Worm (Caenorhabditis elegans) whole organism, L1 larva: ENCODE results near the gene R07E4.1.

Experiments used
- C04F5.9 ChIP-seq: sonication (generic microtip); optimal IDR thresholded peaks from 2 replicates; lab custom pipeline; 2016; ENCODE audit warnings: missing genetic modification characterization, missing compliant biosample characterization
- C16A3.4 ChIP-seq: fragments of 150-350 bp; optimal IDR thresholded peaks from 2 replicates; lab custom pipeline; 2014; ENCODE audit warnings: missing biosample characterization, missing genetic modification characterization
- C34B4.2 ChIP-seq: sonication (generic microtip); optimal IDR thresholded peaks from 2 replicates; lab custom pipeline; 2017; ENCODE audit warnings: mild to moderate bottlenecking, missing genetic modification characterization, missing compliant biosample characterization
- F16B12.6 ChIP-seq: fragments of 150-350 bp; optimal IDR thresholded peaks from 2 replicates; lab custom pipeline; 2014; ENCODE audit warnings: missing biosample characterization, missing genetic modification characterization
- Y116A8C.19 ChIP-seq: sonication (generic microtip); optimal IDR thresholded peaks from 2 replicates; lab custom pipeline; 2016; ENCODE audit warnings: missing compliant biosample characterization, missing genetic modification characterization, borderline replicate concordance
- aha-1 ChIP-seq: fragments of 150-350 bp; optimal IDR thresholded peaks from 2 replicates; lab custom pipeline; 2014; ENCODE audit warnings: missing biosample characterization, missing genetic modification characterization
- alr-1 ChIP-seq: fragments of 200-800 bp; sonication (Bioruptor generic); optimal IDR thresholded peaks from 2 replicates; lab custom pipeline; 2018; ENCODE audit warnings: borderline replicate concordance, mild to moderate bottlenecking, missing genetic modification characterization, missing compliant biosample characterization
- blmp-1 ChIP-seq: fragments of 150-350 bp; optimal IDR thresholded peaks from 2 replicates; lab custom pipeline; 2014; ENCODE audit warnings: missing biosample characterization, missing genetic modification characterization
- ceh-63 ChIP-seq: fragments of 200-800 bp; sonication (Bioruptor generic); optimal IDR thresholded peaks from 2 replicates; lab custom pipeline; 2018; ENCODE audit warnings: mild to moderate bottlenecking, missing genetic modification characterization, missing compliant biosample characterization
- ceh-8 ChIP-seq: fragments of 200-800 bp; sonication (Bioruptor generic); optimal IDR thresholded peaks from 2 replicates; lab custom pipeline; 2018; ENCODE audit warnings: mild to moderate bottlenecking, missing genetic modification characterization, moderate library complexity, missing compliant biosample characterization
- ceh-82 ChIP-seq, 3 experiments: fragments of 150-350 bp in 1 of 3; sonication (generic microtip) in 2 of 3; optimal IDR thresholded peaks; 2 replicates each; lab custom pipeline; 2014 to 2017; ENCODE audit warnings: missing biosample characterization in 3 of 3, missing genetic modification characterization in 3 of 3
- ceh-88 ChIP-seq: fragments of 200-800 bp; sonication (Bioruptor generic); IDR thresholded peaks from 2 replicates; pipeline ENCODE4 v1.3.6; 2022; ENCODE audit warnings: missing genetic modification characterization, missing compliant biosample characterization
- dsc-1 ChIP-seq: sonication (generic microtip); optimal IDR thresholded peaks from 2 replicates; lab custom pipeline; 2016; ENCODE audit warnings: mild to moderate bottlenecking, missing genetic modification characterization, missing compliant biosample characterization
- egl-27 ChIP-seq, 2 experiments: fragments of 150-350 bp in 1 of 2; sonication (generic microtip); optimal IDR thresholded peaks; 3 replicates each; lab custom pipeline; 2017 to 2018; ENCODE audit warnings: missing biosample characterization in 2 of 2, missing genetic modification characterization in 2 of 2, missing genetic modification reagents in 2 of 2
- elt-2 ChIP-seq: sonication (generic microtip); optimal IDR thresholded peaks from 2 replicates; lab custom pipeline; 2016; ENCODE audit warnings: missing genetic modification characterization, mild to moderate bottlenecking, inconsistent platforms, missing compliant biosample characterization, missing genetic modification reagents
- ets-5 ChIP-seq: fragments of 200-800 bp; sonication (Bioruptor generic); IDR thresholded peaks from 2 replicates; pipeline ENCODE4 v1.3.6; 2022; ENCODE audit warnings: missing genetic modification characterization, missing compliant biosample characterization
- fos-1 ChIP-seq: fragments of 150-350 bp; optimal IDR thresholded peaks from 2 replicates; lab custom pipeline; 2014; ENCODE audit warnings: missing biosample characterization, missing genetic modification characterization
- grh-1 ChIP-seq: fragments of 200-800 bp; sonication (Bioruptor generic); IDR thresholded peaks from 2 replicates; pipeline ENCODE4 v1.3.6; 2022; ENCODE audit warnings: missing genetic modification reagents, missing genetic modification characterization, missing compliant biosample characterization
- hlh-17 ChIP-seq: fragments of 200-800 bp; sonication (Bioruptor generic); optimal IDR thresholded peaks from 2 replicates; lab custom pipeline; 2018; ENCODE audit warnings: missing genetic modification characterization, mild to moderate bottlenecking, missing compliant biosample characterization, moderate library complexity, borderline replicate concordance
- hlh-4 ChIP-seq: sonication (generic microtip); optimal IDR thresholded peaks from 2 replicates; lab custom pipeline; 2016; ENCODE audit warnings: mild to moderate bottlenecking, missing genetic modification characterization, missing compliant biosample characterization
- irx-1 ChIP-seq: sonication (generic microtip); optimal IDR thresholded peaks from 2 replicates; lab custom pipeline; 2016; ENCODE audit warnings: missing genetic modification characterization, missing compliant biosample characterization
- isw-1 ChIP-seq: fragments of 200-800 bp; sonication (Bioruptor generic); IDR thresholded peaks from 2 replicates; pipeline ENCODE4 v1.3.6; 2022; ENCODE audit warnings: missing genetic modification characterization, missing compliant biosample characterization
- lin-13 ChIP-seq: fragments of 150-350 bp; optimal IDR thresholded peaks from 2 replicates; lab custom pipeline; 2014; ENCODE audit warnings: missing biosample characterization, missing genetic modification reagents, missing genetic modification characterization
- lin-14 ChIP-seq: fragments of 200-800 bp; sonication (Bioruptor generic); optimal IDR thresholded peaks from 2 replicates; lab custom pipeline; 2018; ENCODE audit warnings: mild to moderate bottlenecking, missing genetic modification characterization, moderate library complexity, missing compliant biosample characterization
- lin-35 ChIP-seq, 2 experiments: fragments of 150-350 bp; optimal IDR thresholded peaks; 2 replicates each; lab custom pipeline; 2014; ENCODE audit warnings: missing biosample characterization in 2 of 2, missing genetic modification characterization in 2 of 2, missing genetic modification reagents in 2 of 2
- lin-39 ChIP-seq: fragments of 150-350 bp; optimal IDR thresholded peaks from 2 replicates; lab custom pipeline; 2014; ENCODE audit warnings: missing biosample characterization, missing genetic modification reagents, missing genetic modification characterization
- lir-3 ChIP-seq: sonication (generic microtip); optimal IDR thresholded peaks from 2 replicates; lab custom pipeline; 2016; ENCODE audit warnings: mild to moderate bottlenecking, missing genetic modification characterization, moderate library complexity, missing compliant biosample characterization; ENCODE audit not compliant: poor library complexity
- mef-2 ChIP-seq: fragments of 150-350 bp; optimal IDR thresholded peaks from 2 replicates; lab custom pipeline; 2014; ENCODE audit warnings: missing biosample characterization, missing genetic modification characterization
- mep-1 ChIP-seq: fragments of 150-350 bp; optimal IDR thresholded peaks from 2 replicates; lab custom pipeline; 2014; ENCODE audit warnings: missing biosample characterization, missing genetic modification characterization
- nhr-19 ChIP-seq: fragments of 200-800 bp; sonication (Bioruptor generic); conservative IDR thresholded peaks from 2 replicates; pipeline ENCODE4 v1.3.6; 2022; ENCODE audit warnings: missing genetic modification characterization, missing compliant biosample characterization
- nhr-28 ChIP-seq: fragments of 150-350 bp; optimal IDR thresholded peaks from 2 replicates; lab custom pipeline; 2014; ENCODE audit warnings: missing biosample characterization, missing genetic modification characterization
- nhr-47 ChIP-seq: sonication (generic microtip); optimal IDR thresholded peaks from 2 replicates; lab custom pipeline; 2016; ENCODE audit warnings: mild to moderate bottlenecking, missing genetic modification characterization, moderate library complexity, missing compliant biosample characterization
- nhr-71 ChIP-seq: sonication (generic microtip); optimal IDR thresholded peaks from 2 replicates; lab custom pipeline; 2016; ENCODE audit warnings: mild to moderate bottlenecking, missing genetic modification characterization, moderate library complexity, missing compliant biosample characterization
- nhr-84 ChIP-seq: sonication (generic microtip); optimal IDR thresholded peaks from 2 replicates; lab custom pipeline; 2017; ENCODE audit warnings: missing biosample characterization, missing genetic modification characterization
- nhr-85 ChIP-seq: sonication (generic microtip); peaks from one replicate; lab custom pipeline; 2016; ENCODE audit warnings: missing genetic modification characterization, inconsistent platforms, missing compliant biosample characterization
- nhr-90 ChIP-seq: sonication (generic microtip); optimal IDR thresholded peaks from 2 replicates; lab custom pipeline; 2016; ENCODE audit warnings: mild to moderate bottlenecking, missing genetic modification characterization, missing compliant biosample characterization; ENCODE audit not compliant: poor library complexity
- pag-3 ChIP-seq: sonication (generic microtip); optimal IDR thresholded peaks from 2 replicates; lab custom pipeline; 2017; ENCODE audit warnings: missing genetic modification characterization, mild to moderate bottlenecking, missing compliant biosample characterization, antibody characterized with exemption, borderline replicate concordance; ENCODE audit not compliant: insufficient read depth
- pqm-1 ChIP-seq: sonication (generic microtip); optimal IDR thresholded peaks from 3 replicates; lab custom pipeline; 2017; ENCODE audit warnings: missing biosample characterization, missing genetic modification characterization
- rnt-1 ChIP-seq: sonication (generic microtip); optimal IDR thresholded peaks from 2 replicates; lab custom pipeline; 2016; ENCODE audit warnings: mild to moderate bottlenecking, missing genetic modification characterization, moderate library complexity, missing compliant biosample characterization
- snu-23 ChIP-seq: sonication (generic microtip); optimal IDR thresholded peaks from 2 replicates; lab custom pipeline; 2016; ENCODE audit warnings: missing genetic modification characterization, missing compliant biosample characterization
- sptf-1 ChIP-seq: fragments of 150-350 bp; optimal IDR thresholded peaks from 2 replicates; lab custom pipeline; 2014; ENCODE audit warnings: missing biosample characterization, missing genetic modification characterization
- sup-37 ChIP-seq: fragments of 200-800 bp; sonication (Bioruptor generic); optimal IDR thresholded peaks from 2 replicates; lab custom pipeline; 2018; ENCODE audit warnings: mild to moderate bottlenecking, missing genetic modification characterization, missing compliant biosample characterization
- tbx-2 ChIP-seq: sonication (generic microtip); optimal IDR thresholded peaks from 2 replicates; lab custom pipeline; 2016; ENCODE audit warnings: missing genetic modification characterization, missing compliant biosample characterization
- tlp-1 ChIP-seq: fragments of 150-350 bp; optimal IDR thresholded peaks from 2 replicates; lab custom pipeline; 2014; ENCODE audit warnings: missing biosample characterization, missing genetic modification characterization
- unc-30 ChIP-seq: sonication (generic microtip); optimal IDR thresholded peaks from 2 replicates; lab custom pipeline; 2017; ENCODE audit warnings: missing biosample characterization, missing genetic modification characterization
- unc-62 ChIP-seq: fragments of 150-350 bp; optimal IDR thresholded peaks from 2 replicates; lab custom pipeline; 2014; ENCODE audit warnings: missing biosample characterization, missing genetic modification reagents, missing genetic modification characterization
- unc-86 ChIP-seq: sonication (generic microtip); optimal IDR thresholded peaks from 2 replicates; lab custom pipeline; 2016; ENCODE audit warnings: missing genetic modification characterization, missing compliant biosample characterization
- unc-98 ChIP-seq: fragments of 200-800 bp; sonication (Bioruptor generic); IDR thresholded peaks from 2 replicates; pipeline ENCODE4 v1.3.6; 2022; ENCODE audit warnings: missing genetic modification characterization, missing compliant biosample characterization
- vab-15 ChIP-seq: sonication (generic microtip); optimal IDR thresholded peaks from 2 replicates; lab custom pipeline; 2017; ENCODE audit warnings: missing genotype, mild to moderate bottlenecking, missing genetic modification characterization, missing compliant biosample characterization
- xbp-1 ChIP-seq: sonication (generic microtip); optimal IDR thresholded peaks from 2 replicates; lab custom pipeline; 2016; ENCODE audit warnings: missing genetic modification characterization, missing compliant biosample characterization
- zag-1 ChIP-seq: fragments of 150-350 bp; optimal IDR thresholded peaks from 2 replicates; lab custom pipeline; 2014; ENCODE audit warnings: missing biosample characterization, missing genetic modification characterization
- ztf-11 ChIP-seq, 2 experiments: sonication (generic microtip); optimal IDR thresholded peaks; 2 replicates each; lab custom pipeline; 2016 to 2017; ENCODE audit warnings: missing genetic modification characterization in 2 of 2, missing biosample characterization in 1 of 2, missing compliant biosample characterization in 1 of 2
- ztf-4 ChIP-seq: fragments of 150-350 bp; optimal IDR thresholded peaks from 2 replicates; lab custom pipeline; 2014; ENCODE audit warnings: missing biosample characterization, missing genetic modification characterization

R07E4.1 gene

DNA sequence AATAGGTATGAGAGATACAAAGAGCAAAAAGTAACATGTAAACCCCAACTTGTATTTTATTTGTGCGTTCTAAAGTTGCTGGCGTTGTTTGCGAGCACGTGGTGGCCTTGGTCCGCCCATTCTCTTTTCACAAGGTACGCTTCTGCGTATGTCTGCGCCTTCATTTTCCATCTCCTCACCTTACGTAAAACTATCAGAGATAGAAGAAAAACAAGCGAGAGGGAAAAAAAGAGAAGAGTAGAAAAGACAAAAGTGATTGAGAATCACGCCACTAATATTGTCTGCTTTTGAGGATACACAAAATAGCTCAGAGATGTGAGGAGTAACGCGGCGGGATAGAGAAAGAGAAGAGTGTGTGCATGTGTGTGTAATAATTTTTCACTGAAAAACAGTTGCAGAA lies 16.7 kb upstream of the R07E4.1 start (continued):
- TF ChIP-seq sup-37 (GFP tag; lab: Kevin White, UChicago) (no peak), Y116A8C.19 (tag; lab: Kevin White, UChicago) (no peak), dsc-1 (no peak), unc-30 (tag; lab: Kevin White, UChicago) (no peak), lin-35 (GFP tag; optimal IDR thresholded peaks at IDR 0.05; lab: Kevin White, UChicago) (peak in 1 of 2 experiments; percentile 69), nhr-90 (tag; lab: Kevin White, UChicago) (peak; percentile 39), isw-1 (GFP tag; lab: Robert Waterston, UW) (no peak), zag-1 (tag; lab: Kevin White, UChicago) (no peak), nhr-28 (no peak), fos-1 (no peak), sptf-1 (tag; lab: Kevin White, UChicago) (no peak), lir-3 (peak; percentile 21), nhr-47 (tag; lab: Kevin White, UChicago) (peak; percentile 44), ceh-82 (tag; optimal IDR thresholded peaks at IDR 0.05; lab: Kevin White, UChicago) (peak in 1 of 3 experiments; percentile 22), snu-23 (peak; percentile 83), ztf-11 (tag; optimal IDR thresholded peaks at IDR 0.05; lab: Kevin White, UChicago) (no peak), nhr-85 (tag; lab: Kevin White, UChicago) (peak; percentile 89), hlh-17 (GFP tag; lab: Kevin White, UChicago) (no peak), C04F5.9 (no peak), hlh-4 (tag; lab: Kevin White, UChicago) (no peak), nhr-71 (tag; lab: Kevin White, UChicago) (peak; percentile 92), nhr-19 (GFP tag; lab: Robert Waterston, UW) (peak; percentile 69), pag-3 (tag; lab: Kevin White, UChicago) (peak; percentile 35), ceh-8 (no peak), ets-5 (GFP tag; lab: Robert Waterston, UW) (no peak), tlp-1 (tag; lab: Kevin White, UChicago) (no peak), grh-1 (GFP tag; lab: Robert Waterston, UW) (no peak), ceh-63 (GFP tag; lab: Kevin White, UChicago) (no peak), lin-39 (no peak), irx-1 (no peak), ceh-88 (GFP tag; lab: Robert Waterston, UW) (no peak), mef-2 (no peak), unc-62 (no peak), elt-2 (tag; lab: Kevin White, UChicago) (no peak), lin-14 (GFP tag; lab: Kevin White, UChicago) (peak; percentile 91), vab-15 (no peak), unc-98 (GFP tag; lab: Robert Waterston, UW) (0 out of 2 replicates have a peak, but pooled peaks have one; percentile 12), nhr-84 (tag; lab: Kevin White, UChicago) (no peak), F16B12.6 (tag; lab: Kevin White, UChicago) (no peak), unc-86 (no peak), xbp-1 (tag; lab: Kevin White, UChicago) (peak; percentile 19), ztf-4 (tag; lab: Kevin White, UChicago) (no peak), alr-1 (tag; lab: Kevin White, UChicago) (no peak), C16A3.4 (tag; lab: Kevin White, UChicago) (peak; percentile 8), blmp-1 (tag; lab: Kevin White, UChicago) (peak; percentile 49), tbx-2 (tag; lab: Kevin White, UChicago) (peak; percentile 43), lin-13 (GFP tag; lab: Kevin White, UChicago) (no peak), mep-1 (tag; lab: Kevin White, UChicago) (peak; percentile 70), egl-27 (tag; optimal IDR thresholded peaks at IDR 0.05; lab: Kevin White, UChicago) (no peak), pqm-1 (tag; lab: Kevin White, UChicago) (no peak), aha-1 (tag; lab: Kevin White, UChicago) (no peak), rnt-1 (peak; percentile 70), C34B4.2 (tag; lab: Kevin White, UChicago) (no peak)
